Worm (Caenorhabditis elegans) whole organism, L4 larva: ENCODE data around the gene cdc-37.
"Not testable (repeated sequence)": the region's sequence is repeated elsewhere in the genome, so short reads cannot be mapped to it uniquely, and the experiment has no call there.

ENCODE experiments used
- lim-7 ChIP-seq: fragments of 200-800 bp; sonication (Bioruptor generic); IDR thresholded peaks from 2 replicates; pipeline ENCODE4 v1.3.6; 2022; ENCODE audit warnings: missing genetic modification characterization, missing compliant biosample characterization
- madf-9 ChIP-seq: fragments of 200-800 bp; sonication (Bioruptor generic); conservative IDR thresholded peaks from 2 replicates; pipeline ENCODE4 v1.3.6; 2022; ENCODE audit warnings: missing genetic modification reagents, missing genetic modification characterization, missing compliant biosample characterization
- nhr-237 ChIP-seq: sonication (generic microtip); optimal IDR thresholded peaks from 2 replicates; lab custom pipeline; 2017; ENCODE audit warnings: missing biosample characterization, missing genetic modification characterization

The cdc-37 gene

DNA sequence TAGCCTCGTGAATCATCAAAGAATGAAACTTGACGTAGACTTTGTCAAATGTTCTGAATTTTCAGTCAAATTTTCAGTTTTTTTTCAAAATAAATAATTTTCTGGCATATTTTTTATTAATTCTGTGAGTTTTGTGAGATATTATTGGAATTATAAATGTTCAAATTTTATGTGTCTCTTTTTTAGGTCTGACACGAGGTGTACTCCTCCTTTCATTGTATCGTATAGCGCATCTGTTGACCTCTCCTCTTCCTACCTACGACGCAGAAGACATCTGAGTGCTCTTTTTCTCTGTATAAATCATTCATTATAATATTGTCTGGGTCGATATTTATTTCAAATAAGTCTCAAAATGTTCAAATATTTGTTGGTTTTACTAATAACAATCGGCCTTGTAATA is 45.2 kb downstream of the cdc-37 start, which contains the start of gene T27A1.3:
T27A1.3 (plus strand) TSS at position 301 of the 400 bp plus-strand sequence.
- TF ChIP-seq nhr-237 (tag; lab: Kevin White, UChicago); madf-9 (GFP tag; lab: Robert Waterston, UW); lim-7 (GFP tag; lab: Robert Waterston, UW): not testable (repeated sequence)
